Fruit fly (Drosophila melanogaster) whole organism, embryonic: ENCODE measurements around the gene CG6923.
A peak's percentile ranks its signal among the peaks of the same experiment; 100 is the strongest.

Source experiments
- ATbp ChIP-seq: fragments of 200-800 bp; sonication (Bioruptor generic); optimal IDR thresholded peaks from 2 replicates; lab custom pipeline; 2017; ENCODE audit warnings: missing biosample characterization, mild to moderate bottlenecking, missing genetic modification characterization, missing genetic modification reagents
- Ada2b ChIP-seq: fragments of 200-800 bp; sonication (Bioruptor generic); IDR thresholded peaks from 2 replicates; pipeline ENCODE4 v1.3.6; 2022; ENCODE audit warnings: missing biosample characterization, missing genetic modification characterization
- B-H1 ChIP-seq: fragments of 200-800 bp; sonication (Bioruptor generic); IDR thresholded peaks from 3 replicates; pipeline ENCODE4 v1.3.6; 2022; ENCODE audit warnings: missing biosample characterization, missing genetic modification characterization
- CG12744 ChIP-seq: fragments of 200-800 bp; sonication (Bioruptor generic); optimal IDR thresholded peaks from 2 replicates; lab custom pipeline; 2016; ENCODE audit warnings: missing biosample characterization, missing genetic modification characterization
- CG15073 ChIP-seq: fragments of 200-800 bp; sonication (Bioruptor generic); optimal IDR thresholded peaks from 2 replicates; lab custom pipeline; 2016; ENCODE audit warnings: missing biosample characterization, missing genetic modification characterization
- CG17612 ChIP-seq: fragments of 200-800 bp; sonication (Bioruptor generic); IDR thresholded peaks from 2 replicates; pipeline ENCODE4 v1.3.6; 2022; ENCODE audit warnings: missing biosample characterization, missing genetic modification characterization
- CG2116 ChIP-seq: fragments of 200-800 bp; sonication (Bioruptor generic); optimal IDR thresholded peaks from 3 replicates; lab custom pipeline; 2018; ENCODE audit warnings: missing biosample characterization, mild to moderate bottlenecking, missing genetic modification characterization
- CG2712 ChIP-seq: fragments of 200-800 bp; optimal IDR thresholded peaks from 3 replicates; lab custom pipeline; 2019; ENCODE audit warnings: missing biosample characterization, mild to moderate bottlenecking, missing genetic modification characterization, moderate library complexity
- CG4328 ChIP-seq: fragments of 200-800 bp; sonication (Bioruptor generic); optimal IDR thresholded peaks from 3 replicates; lab custom pipeline; 2017; ENCODE audit warnings: missing biosample characterization, missing genetic modification reagents, missing genetic modification characterization
- CG8290 ChIP-seq, 3 experiments: fragments of 200-800 bp; sonication (Bioruptor generic); optimal IDR thresholded peaks; 2 replicates each; lab custom pipeline; 2016 to 2019; ENCODE audit warnings: missing biosample characterization in 3 of 3, missing genetic modification characterization in 3 of 3, mild to moderate bottlenecking in 2 of 3, moderate library complexity in 1 of 3
- CG9797 ChIP-seq: fragments of 200-800 bp; sonication (Bioruptor generic); optimal IDR thresholded peaks from 3 replicates; lab custom pipeline; 2018; ENCODE audit warnings: missing biosample characterization, mild to moderate bottlenecking, missing genetic modification characterization
- CTCF ChIP-seq: fragments of 200-800 bp; sonication (Bioruptor generic); optimal IDR thresholded peaks from 2 replicates; lab custom pipeline; 2017; ENCODE audit warnings: missing biosample characterization, mild to moderate bottlenecking, missing genetic modification characterization, moderate library complexity
- CrebB ChIP-seq: fragments of 200-800 bp; sonication (Bioruptor generic); optimal IDR thresholded peaks from 3 replicates; lab custom pipeline; 2018; ENCODE audit warnings: missing biosample characterization, mild to moderate bottlenecking, missing genetic modification characterization
- D ChIP-seq, 2 experiments: fragments of 200-800 bp in 1 of 2; fragments of >200 bp in 1 of 2; sonication (Bioruptor generic) in 1 of 2; optimal IDR thresholded peaks; 2 replicates in 1 of 2; 3 replicates in 1 of 2; lab custom pipeline; 2017; ENCODE audit warnings: mild to moderate bottlenecking in 1 of 2, missing biosample characterization in 1 of 2, missing genetic modification characterization in 1 of 2, missing genetic modification reagents in 1 of 2
- D19A ChIP-seq: fragments of 200-800 bp; optimal IDR thresholded peaks from 3 replicates; lab custom pipeline; 2019; ENCODE audit warnings: missing biosample characterization, mild to moderate bottlenecking, missing genetic modification characterization, moderate library complexity
- Gsc ChIP-seq: fragments of 200-800 bp; sonication (Bioruptor generic); IDR thresholded peaks from 2 replicates; pipeline ENCODE4 v1.3.6; 2022; ENCODE audit warnings: missing biosample characterization, missing genetic modification characterization
- Hr39 ChIP-seq: fragments of >200 bp; optimal IDR thresholded peaks from 2 replicates; lab custom pipeline; 2017
- Mad ChIP-seq: fragments of 200-800 bp; sonication (Bioruptor generic); optimal IDR thresholded peaks from 2 replicates; lab custom pipeline; 2016; ENCODE audit warnings: missing biosample characterization, missing genetic modification characterization
- Myb ChIP-seq: fragments of 200-800 bp; sonication (Bioruptor generic); optimal IDR thresholded peaks from 2 replicates; lab custom pipeline; 2016; ENCODE audit warnings: missing biosample characterization, missing genetic modification characterization
- NC2α ChIP-seq: fragments of 200-800 bp; sonication (Bioruptor generic); optimal IDR thresholded peaks from 2 replicates; lab custom pipeline; 2016; ENCODE audit warnings: missing biosample characterization, missing genetic modification characterization
- Nf-YA ChIP-seq: fragments of 200-800 bp; sonication (Bioruptor generic); IDR thresholded peaks from 2 replicates; pipeline ENCODE4 v1.3.6; 2022; ENCODE audit warnings: missing biosample characterization, missing genetic modification characterization
- Nf-YB ChIP-seq: fragments of 200-800 bp; sonication (Bioruptor generic); optimal IDR thresholded peaks from 3 replicates; lab custom pipeline; 2019; ENCODE audit warnings: missing biosample characterization, mild to moderate bottlenecking, missing genetic modification characterization, moderate library complexity
- Nf-YC ChIP-seq: fragments of 200-800 bp; optimal IDR thresholded peaks from 3 replicates; lab custom pipeline; 2019; ENCODE audit warnings: missing biosample characterization, mild to moderate bottlenecking, missing genetic modification characterization, moderate library complexity
- Pdp1 ChIP-seq, 2 experiments: fragments of 200-800 bp; sonication (Bioruptor generic); optimal IDR thresholded peaks; 3 replicates each; lab custom pipeline; 2016; ENCODE audit warnings: missing biosample characterization in 2 of 2, missing genetic modification characterization in 2 of 2, mild to moderate bottlenecking in 1 of 2, moderate library complexity in 1 of 2
- Sin3A ChIP-seq: fragments of >200 bp; optimal IDR thresholded peaks from 2 replicates; lab custom pipeline; 2018
- Six4 ChIP-seq: fragments of 200-800 bp; sonication (Bioruptor generic); optimal IDR thresholded peaks from 2 replicates; lab custom pipeline; 2016; ENCODE audit warnings: missing biosample characterization, missing genetic modification characterization
- Trl ChIP-seq, 3 experiments: fragments of >200 bp in 2 of 3; fragments of 200-800 bp in 1 of 3; sonication (Bioruptor generic) in 1 of 3; optimal IDR thresholded peaks; 2 replicates in 1 of 3; 3 replicates in 2 of 3; lab custom pipeline; 2016 to 2017; ENCODE audit warnings: missing biosample characterization in 1 of 3, missing genetic modification characterization in 1 of 3
- Xrp1 ChIP-seq: fragments of 200-800 bp; sonication (Bioruptor generic); IDR thresholded peaks from 2 replicates; pipeline ENCODE4 v1.3.6; 2022; ENCODE audit warnings: missing biosample characterization, missing genetic modification characterization
- ac ChIP-seq: fragments of 200-800 bp; sonication (Bioruptor generic); optimal IDR thresholded peaks from 3 replicates; lab custom pipeline; 2017; ENCODE audit warnings: missing biosample characterization, mild to moderate bottlenecking, missing genetic modification characterization
- amos ChIP-seq: fragments of 200-800 bp; sonication (Bioruptor generic); IDR thresholded peaks from 2 replicates; pipeline ENCODE4 v1.3.6; 2022; ENCODE audit warnings: missing biosample characterization, missing genetic modification characterization; ENCODE audit not compliant: partially characterized antibody
- bsh ChIP-seq, 2 experiments: fragments of 200-800 bp; sonication (Bioruptor generic); optimal IDR thresholded peaks; 2 replicates each; lab custom pipeline; 2017 to 2018; ENCODE audit warnings: mild to moderate bottlenecking in 2 of 2, missing biosample characterization in 2 of 2, missing genetic modification characterization in 2 of 2, moderate library complexity in 1 of 2
- caup ChIP-seq: fragments of 200-800 bp; sonication (Bioruptor generic); optimal IDR thresholded peaks from 3 replicates; lab custom pipeline; 2017; ENCODE audit warnings: missing biosample characterization, mild to moderate bottlenecking, missing genetic modification characterization, moderate library complexity; ENCODE audit not compliant: severe bottlenecking
- ci ChIP-seq: fragments of 200-800 bp; sonication (Bioruptor generic); IDR thresholded peaks from 3 replicates; pipeline ENCODE4 v1.3.6; 2022; ENCODE audit warnings: missing biosample characterization, missing genetic modification characterization
- crp ChIP-seq, 2 experiments: fragments of 200-800 bp; sonication (Bioruptor generic); optimal IDR thresholded peaks; 2 replicates in 1 of 2; 3 replicates in 1 of 2; lab custom pipeline; 2017; ENCODE audit warnings: missing biosample characterization in 2 of 2, missing genetic modification characterization in 2 of 2, mild to moderate bottlenecking in 1 of 2, moderate library complexity in 1 of 2
- da ChIP-seq: fragments of 200-800 bp; sonication (Bioruptor generic); optimal IDR thresholded peaks from 2 replicates; lab custom pipeline; 2016; ENCODE audit warnings: missing biosample characterization, missing genetic modification characterization
- dpn ChIP-seq, 2 experiments: fragments of 200-800 bp; sonication (Bioruptor generic); optimal IDR thresholded peaks; 3 replicates each; lab custom pipeline; 2016; ENCODE audit warnings: missing biosample characterization in 2 of 2, missing genetic modification characterization in 2 of 2
- eve ChIP-seq, 2 experiments: fragments of >200 bp; optimal IDR thresholded peaks; 2 replicates each; lab custom pipeline; 2017; ENCODE audit warnings: missing biosample characterization in 2 of 2, missing genetic modification characterization in 2 of 2
- exex ChIP-seq: fragments of 200-800 bp; sonication (Bioruptor generic); optimal IDR thresholded peaks from 4 replicates; lab custom pipeline; 2018; ENCODE audit warnings: missing biosample characterization, mild to moderate bottlenecking, missing genetic modification characterization, moderate library complexity
- fd102C ChIP-seq: fragments of 200-800 bp; sonication (Bioruptor generic); optimal IDR thresholded peaks from 2 replicates; lab custom pipeline; 2018; ENCODE audit warnings: missing biosample characterization, mild to moderate bottlenecking, missing genetic modification characterization, moderate library complexity
- gcm2 ChIP-seq: fragments of 200-800 bp; sonication (Bioruptor generic); optimal IDR thresholded peaks from 2 replicates; lab custom pipeline; 2016; ENCODE audit warnings: missing biosample characterization, missing genetic modification characterization
- gsb-n ChIP-seq: fragments of 200-800 bp; sonication (Bioruptor generic); optimal IDR thresholded peaks from 3 replicates; lab custom pipeline; 2018; ENCODE audit warnings: missing biosample characterization, mild to moderate bottlenecking, missing genetic modification characterization
- psq ChIP-seq: fragments of 200-800 bp; sonication (Bioruptor generic); optimal IDR thresholded peaks from 2 replicates; lab custom pipeline; 2017; ENCODE audit warnings: missing biosample characterization, missing genetic modification characterization
- scrt ChIP-seq: fragments of 200-800 bp; sonication (Bioruptor generic); optimal IDR thresholded peaks from 2 replicates; lab custom pipeline; 2018; ENCODE audit warnings: missing biosample characterization, mild to moderate bottlenecking, missing genetic modification characterization, moderate library complexity
- sens ChIP-seq: fragments of 200-800 bp; sonication (Bioruptor generic); peaks from one replicate; lab custom pipeline; 2016; ENCODE audit warnings: missing biosample characterization, missing genetic modification characterization
- sug ChIP-seq: fragments of 200-800 bp; optimal IDR thresholded peaks from 2 replicates; lab custom pipeline; 2019; ENCODE audit warnings: missing biosample characterization, mild to moderate bottlenecking, missing genetic modification characterization, moderate library complexity
- vfl ChIP-seq: fragments of 200-800 bp; sonication (Bioruptor generic); optimal IDR thresholded peaks from 2 replicates; lab custom pipeline; 2016; ENCODE audit warnings: missing biosample characterization, missing genetic modification characterization
- zen2 ChIP-seq: fragments of 200-800 bp; sonication (Bioruptor generic); IDR thresholded peaks from 3 replicates; pipeline ENCODE4 v1.3.6; 2022; ENCODE audit warnings: missing biosample characterization, missing genetic modification characterization; ENCODE audit not compliant: partially characterized antibody

CG6923 gene

DNA sequence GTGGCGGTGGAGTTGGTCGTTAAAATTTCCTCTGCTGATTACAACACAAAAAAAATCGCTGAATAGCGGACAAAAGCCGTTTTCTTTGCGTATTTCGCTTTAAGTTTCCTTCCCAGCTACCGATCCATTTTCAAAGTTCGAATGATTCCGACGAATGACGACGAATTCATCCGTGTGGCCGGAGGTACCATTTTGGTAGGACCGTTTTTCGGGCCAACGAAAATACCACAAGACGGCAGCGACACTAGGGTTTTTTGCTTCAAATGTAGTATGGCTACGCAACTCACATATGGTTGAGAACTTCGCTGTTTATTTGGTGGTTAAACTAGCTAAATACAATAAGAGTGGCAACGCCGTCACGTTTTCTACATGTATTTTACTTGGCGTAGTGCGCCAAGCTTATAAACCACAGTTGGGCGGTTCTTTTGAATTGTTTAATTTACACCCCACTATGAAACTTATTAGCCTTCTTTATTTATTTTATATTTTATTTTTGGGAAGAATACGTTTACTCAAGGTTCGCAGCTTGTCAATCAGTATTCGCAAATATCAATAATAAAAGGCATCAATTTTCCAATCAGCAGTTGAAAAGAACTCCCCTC lies 14.6 kb upstream of the CG6923 start, which contains the start of gene Lk6 (continued):
- TF ChIP-seq Myb (GFP tag; lab: Kevin White, UChicago): peak; percentile 82
- peak; percentile 63 for TF ChIP-seq CG4328 (GFP tag; lab: Kevin White, UChicago)
- TF ChIP-seq CG9797 (GFP tag; lab: Kevin White, UChicago): peak; percentile 100
- TF ChIP-seq Six4: no peak
- no peak for TF ChIP-seq CG15073 (GFP tag; lab: Kevin White, UChicago)
- peak in 1 of 2 experiments; percentile 14 for TF ChIP-seq bsh (GFP tag; optimal IDR thresholded peaks at IDR 0.05; lab: Kevin White, UChicago)
- TF ChIP-seq CG12744: peak; percentile 34
- TF ChIP-seq Nf-YB: peak; percentile 39
- TF ChIP-seq vfl (GFP tag; lab: Kevin White, UChicago): peak; percentile 25
- TF ChIP-seq Nf-YC (tag; lab: Kevin White, UChicago): peak; percentile 71
- TF ChIP-seq sug (tag; lab: Kevin White, UChicago): peak; percentile 67
- peak; percentile 60 for TF ChIP-seq Mad (GFP tag; lab: Kevin White, UChicago)
- peak in 1 of 2 experiments; percentile 75 for TF ChIP-seq Pdp1 (GFP tag; optimal IDR thresholded peaks at IDR 0.05; lab: Kevin White, UChicago)
- TF ChIP-seq CTCF: peak; percentile 89
- peak; percentile 73 for TF ChIP-seq CG2116 (GFP tag; lab: Kevin White, UChicago)
- TF ChIP-seq gcm2 (GFP tag; lab: Kevin White, UChicago): no peak
- peak; percentile 5 for TF ChIP-seq da (GFP tag; lab: Kevin White, UChicago)
- TF ChIP-seq CG2712 (tag; lab: Kevin White, UChicago): peak; percentile 71
- TF ChIP-seq D (optimal IDR thresholded peaks at IDR 0.05; lab: Kevin White, UChicago): no peak
- TF ChIP-seq D (GFP tag; optimal IDR thresholded peaks at IDR 0.05; lab: Kevin White, UChicago): peak; percentile 12
- no peak for TF ChIP-seq Hr39 (lab: Kevin White, UChicago)
- TF ChIP-seq caup (GFP tag; lab: Kevin White, UChicago): peak; percentile 82

DNA sequence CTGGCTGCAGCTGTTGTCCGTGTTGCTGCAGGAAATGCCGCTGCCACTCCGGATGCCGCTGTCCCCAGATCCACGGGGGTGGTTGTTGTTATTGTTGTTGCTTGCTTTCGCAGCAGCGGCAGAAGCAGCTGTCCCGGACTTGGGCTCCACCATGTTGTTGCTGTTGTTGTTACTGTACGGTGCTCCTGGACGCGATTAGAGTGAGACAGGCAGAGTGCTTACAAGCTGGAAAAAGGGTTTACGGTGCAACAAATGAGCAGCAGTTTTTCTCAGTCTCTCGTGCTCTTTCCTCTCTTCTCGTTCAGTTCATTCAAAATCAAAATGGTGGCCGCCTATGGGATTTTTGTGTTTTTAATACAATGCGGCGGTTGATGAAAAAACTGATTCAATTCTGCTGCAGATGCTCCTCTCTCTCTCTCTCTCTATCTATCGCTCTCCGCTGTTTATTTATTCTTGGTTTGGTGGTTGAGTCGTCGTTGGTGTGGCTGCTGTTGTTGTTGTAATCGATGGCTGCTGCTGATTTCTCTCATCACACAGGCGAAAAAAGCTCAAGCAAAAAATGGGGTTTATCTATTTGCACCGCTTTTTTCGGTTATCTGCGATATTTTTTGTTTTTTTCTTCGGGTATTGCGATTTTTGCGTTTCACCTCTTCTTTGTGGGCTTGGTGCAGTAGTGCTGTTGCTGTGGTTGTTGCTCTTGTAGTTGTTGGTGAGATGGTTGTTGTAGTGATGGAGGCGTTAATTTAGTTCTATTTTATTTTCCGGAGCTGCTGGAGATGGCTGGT lies 13.9 kb upstream of the CG6923 start:
- no peak for TF ChIP-seq psq
- TF ChIP-seq B-H1 (GFP tag; lab: Robert Waterston, UW): no peak
- peak; percentile 88 to 91 for TF ChIP-seq Trl (optimal IDR thresholded peaks at IDR 0.05; lab: Kevin White, UChicago)
- no peak for TF ChIP-seq Trl (GFP tag; optimal IDR thresholded peaks at IDR 0.05; lab: Kevin White, UChicago)
- TF ChIP-seq Nf-YA (GFP tag; lab: Robert Waterston, UW): no peak
- peak; percentile 71 for TF ChIP-seq ac (GFP tag; lab: Kevin White, UChicago)
- no peak for TF ChIP-seq Ada2b (GFP tag; lab: Robert Waterston, UW)
- no peak for TF ChIP-seq Sin3A
- no peak for TF ChIP-seq NC2α
- TF ChIP-seq dpn (GFP tag; optimal IDR thresholded peaks at IDR 0.05; lab: Kevin White, UChicago): no peak
- TF ChIP-seq ATbp (GFP tag; lab: Kevin White, UChicago): no peak
- TF ChIP-seq fd102C: no peak
- no peak for TF ChIP-seq zen2 (GFP tag; lab: Robert Waterston, UW)
- no peak for TF ChIP-seq bsh (GFP tag; optimal IDR thresholded peaks at IDR 0.05; lab: Kevin White, UChicago)
- no peak for TF ChIP-seq CG17612 (GFP tag; lab: Robert Waterston, UW)
- TF ChIP-seq CrebB: no peak
- TF ChIP-seq crp (GFP tag; optimal IDR thresholded peaks at IDR 0.05; lab: Kevin White, UChicago): peak in 1 of 2 experiments; percentile 19
- no peak for TF ChIP-seq amos (GFP tag; lab: Robert Waterston, UW)
- TF ChIP-seq D19A (tag; lab: Kevin White, UChicago): no peak
- peak in 1 of 2 experiments; percentile 75 for TF ChIP-seq eve (GFP tag; optimal IDR thresholded peaks at IDR 0.05; lab: Kevin White, UChicago)
- TF ChIP-seq scrt (GFP tag; lab: Kevin White, UChicago): peak; percentile 26
- no peak for TF ChIP-seq CG8290 (GFP tag; optimal IDR thresholded peaks at IDR 0.05; lab: Kevin White, UChicago)
- TF ChIP-seq CG8290 (tag; optimal IDR thresholded peaks at IDR 0.05; lab: Kevin White, UChicago): no peak
- no peak for TF ChIP-seq ci
- peak; percentile 77 for TF ChIP-seq sens
- no peak for TF ChIP-seq exex (tag; lab: Kevin White, UChicago)
- no peak for TF ChIP-seq Gsc (GFP tag; lab: Robert Waterston, UW)
- no peak for TF ChIP-seq Xrp1
- peak; percentile 34 for TF ChIP-seq gsb-n (tag; lab: Kevin White, UChicago)
